Fruit fly (Drosophila melanogaster): Measurements from ENCODE around the gene FucT6.

The FucT6 gene

DNA sequence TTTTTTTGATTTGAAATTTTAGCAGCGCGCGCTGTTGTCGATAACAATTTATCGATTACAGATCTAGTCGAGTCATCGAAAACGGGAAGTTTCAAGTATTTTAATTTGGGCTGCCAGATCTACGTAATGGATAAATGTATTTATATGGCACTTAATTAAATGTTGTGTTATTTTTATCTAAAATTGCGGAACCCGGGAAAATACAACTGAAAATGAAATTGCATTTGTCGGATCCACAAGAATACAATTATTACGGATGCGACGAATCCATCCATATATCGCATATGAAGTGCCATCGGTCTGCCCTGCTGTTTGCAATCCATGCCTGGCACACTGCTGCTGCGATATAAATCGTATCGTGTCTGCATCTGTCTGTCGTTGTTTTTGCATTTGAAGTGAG lies 10.4 kb upstream of the FucT6 start, which contains the start of gene Tango10 (continued):
- TF ChIP-seq CG31365 (tag; optimal IDR thresholded peaks at IDR 0.05) (no peak), CG10267 (tag; optimal IDR thresholded peaks at IDR 0.05) (peak; percentile 51), kay (GFP tag; optimal IDR thresholded peaks at IDR 0.05) (peak; percentile 20), CG30020 (tag; optimal IDR thresholded peaks at IDR 0.05) (peak; percentile 64), CG2202 (tag; optimal IDR thresholded peaks at IDR 0.05) (no peak), Max (GFP tag; optimal IDR thresholded peaks at IDR 0.05) (peak; percentile 37), CG10979 (tag; optimal IDR thresholded peaks at IDR 0.05) (peak; percentile 63), Usf (GFP tag; optimal IDR thresholded peaks at IDR 0.05) (no peak), CG7357 (GFP tag; IDR thresholded peaks at IDR 0.05) (peak; percentile 36; the same call in 1 of the 3 replicates), vnd (GFP tag; IDR thresholded peaks at IDR 0.05; ENCODE audit: partially characterized antibody) (peak; percentile 78), twi (tag; optimal IDR thresholded peaks at IDR 0.05) (no peak), E2f2 (GFP tag; IDR thresholded peaks at IDR 0.05) (peak; percentile 88), Meics (GFP tag; optimal IDR thresholded peaks at IDR 0.05) (peak; percentile 34), sim (GFP tag; IDR thresholded peaks at IDR 0.05) (no peak), MESR4 (GFP tag; optimal IDR thresholded peaks at IDR 0.05) (peak; percentile 69), ind (GFP tag; optimal IDR thresholded peaks at IDR 0.05) (peak; percentile 40), CG32772 (GFP tag; IDR thresholded peaks at IDR 0.05) (peak; percentile 43; the same call in 1 of the 2 replicates), CG14667 (GFP tag; IDR thresholded peaks at IDR 0.05) (no peak), CG16863 (GFP tag; optimal IDR thresholded peaks at IDR 0.05) (no peak), CG14860 (GFP tag; IDR thresholded peaks at IDR 0.05; ENCODE audit: partially characterized antibody) (peak; percentile 71; the same call in 2 of the 3 replicates), Nf-YA (GFP tag; IDR thresholded peaks at IDR 0.05) (no peak), Oaz (GFP tag; IDR thresholded peaks at IDR 0.05) (0 out of 2 replicates have a peak, but pooled peaks have one; percentile 13), corto (GFP tag; optimal IDR thresholded peaks at IDR 0.05) (no peak), CG12942 (GFP tag; optimal IDR thresholded peaks at IDR 0.05) (no peak), CG10431 (GFP tag; optimal IDR thresholded peaks at IDR 0.05) (no peak), az2 (GFP tag; optimal IDR thresholded peaks at IDR 0.05) (peak; percentile 29), CG14710 (tag; optimal IDR thresholded peaks at IDR 0.05) (peak; percentile 80), tx (GFP tag; optimal IDR thresholded peaks at IDR 0.05) (peak; percentile 18), NFAT (GFP tag; IDR thresholded peaks at IDR 0.05) (0 out of 2 replicates have a peak, but pooled peaks have one; percentile 22), Sin3A (optimal IDR thresholded peaks at IDR 0.05) (peak; percentile 64), esg (GFP tag; conservative IDR thresholded peaks at IDR 0.05) (peak; percentile 52; the same call in 1 of the 2 replicates), Elba2 (GFP tag; optimal IDR thresholded peaks at IDR 0.05) (no peak), CG13775 (GFP tag; optimal IDR thresholded peaks at IDR 0.05) (peak; percentile 67), CG6813 (GFP tag; optimal IDR thresholded peaks at IDR 0.05) (no peak), CG18599 (GFP tag; optimal IDR thresholded peaks at IDR 0.05) (no peak), CG9797 (GFP tag; optimal IDR thresholded peaks at IDR 0.05) (peak; percentile 38), Dip2 (GFP tag; IDR thresholded peaks at IDR 0.05) (no peak), CG9609 (GFP tag; optimal IDR thresholded peaks at IDR 0.05) (no peak), BEAF-32 (GFP tag; optimal IDR thresholded peaks at IDR 0.05) (peak; percentile 85), CG2129 (GFP tag; IDR thresholded peaks at IDR 0.05; ENCODE audit: partially characterized antibody) (peak; percentile 59), Scr (GFP tag; IDR thresholded peaks at IDR 0.05; ENCODE audit: partially characterized antibody) (peak; percentile 83), sna (GFP tag; IDR thresholded peaks at IDR 0.05; ENCODE audit: partially characterized antibody) (peak; percentile 91), lmd (GFP tag; IDR thresholded peaks at IDR 0.05) (peak; percentile 61), CG6272 (GFP tag; IDR thresholded peaks at IDR 0.05) (peak; percentile 61), Ravus (GFP tag; IDR thresholded peaks at IDR 0.05) (no peak), repo (GFP tag; optimal IDR thresholded peaks at IDR 0.05) (peak; percentile 1), CG4282 (GFP tag; optimal IDR thresholded peaks at IDR 0.05) (peak; percentile 22), CG12659 (GFP tag; optimal IDR thresholded peaks at IDR 0.05) (peak; percentile 75), chm (GFP tag; IDR thresholded peaks at IDR 0.05) (no peak), fru (optimal IDR thresholded peaks at IDR 0.05) (no peak), CG32767 (GFP tag; IDR thresholded peaks at IDR 0.05) (peak; percentile 25; the same call in 1 of the 2 replicates)

All from whole organism, embryonic.